Worm (Caenorhabditis elegans) whole organism, young adult: ENCODE measurements around the gene fbxc-44.

ENCODE experiments used
- F37B4.10 ChIP-seq: fragments of 200-800 bp; sonication (Bioruptor generic); IDR thresholded peaks from 2 replicates; pipeline ENCODE4 v1.3.6; 2022; ENCODE audit warnings: missing genetic modification characterization, missing compliant biosample characterization
- K12H6.12 ChIP-seq: fragments of 200-800 bp; sonication (Bioruptor generic); optimal IDR thresholded peaks from 2 replicates; lab custom pipeline; 2018; ENCODE audit warnings: mild to moderate bottlenecking, missing genetic modification characterization, missing compliant biosample characterization
- egl-18 ChIP-seq: fragments of 200-800 bp; sonication (Bioruptor generic); IDR thresholded peaks from 2 replicates; pipeline ENCODE4 v1.3.6; 2022; ENCODE audit warnings: missing genetic modification reagents, missing genetic modification characterization, missing compliant biosample characterization
- unc-62 ChIP-seq: fragments of 150-350 bp; optimal IDR thresholded peaks from 2 replicates; lab custom pipeline; 2014; ENCODE audit warnings: missing biosample characterization, missing genetic modification reagents, missing genetic modification characterization

- TF ChIP-seq unc-62 (GFP tag; lab: Kevin White, UChicago): no peak
- TF ChIP-seq F37B4.10 (GFP tag; lab: Robert Waterston, UW): no peak
- TF ChIP-seq egl-18: no peak
- no peak for TF ChIP-seq K12H6.12 (tag; lab: Kevin White, UChicago)
These were observed 26.4 kb downstream of the fbxc-44 start, which contains the start of gene F31D5.7 for ce11 chrII:4211113-4211512.
